Worm (Caenorhabditis elegans): ENCODE data around the gene Y69A2AR.51.

DNA sequence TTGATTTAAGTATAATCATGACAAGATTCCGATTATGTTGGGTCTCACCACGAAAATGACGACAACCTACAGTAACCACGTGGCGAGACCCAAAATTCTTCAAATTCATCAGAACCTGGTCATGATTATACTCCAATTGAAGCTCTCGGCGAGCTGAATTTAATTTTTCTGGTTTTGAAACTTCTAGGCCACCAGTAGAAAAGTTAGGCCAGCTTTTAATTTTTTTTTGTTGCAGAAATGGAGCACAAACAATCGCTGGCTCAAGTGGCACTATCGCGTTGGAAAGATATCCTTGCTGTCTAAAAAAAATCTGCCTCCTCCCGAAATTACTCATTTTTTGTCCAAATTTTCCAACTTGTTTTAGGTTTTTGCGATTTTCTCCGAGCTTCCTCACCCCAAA, 34.4 kb downstream of the Y69A2AR.51 start:
- TF ChIP-seq nhr-28 (tag; optimal IDR thresholded peaks at IDR 0.05), result no peak
- no peak for TF ChIP-seq sdz-12 (GFP tag; optimal IDR thresholded peaks at IDR 0.05)
- TF ChIP-seq aly-2 (tag; optimal IDR thresholded peaks at IDR 0.05), result no peak
- TF ChIP-seq fos-1 (tag; optimal IDR thresholded peaks at IDR 0.05), result no peak
- TF ChIP-seq fkh-10 (GFP tag; optimal IDR thresholded peaks at IDR 0.05), result no peak
- no peak for TF ChIP-seq attf-4 (tag; optimal IDR thresholded peaks at IDR 0.05)
- TF ChIP-seq skn-1 (tag; optimal IDR thresholded peaks at IDR 0.05), result no peak
